Fruit fly (Drosophila melanogaster) whole organism, adult: Measurements from ENCODE around the gene PRL-1.

ENCODE experiments used
- CG11617 ChIP-seq: fragments of 200-800 bp; sonication (Bioruptor generic); optimal IDR thresholded peaks from 2 replicates; lab custom pipeline; 2017; ENCODE audit warnings: mild to moderate bottlenecking, missing biosample characterization, missing genetic modification reagents, missing genetic modification characterization
- CG12768 ChIP-seq: fragments of 200-800 bp; sonication (Bioruptor generic); optimal IDR thresholded peaks from 2 replicates; lab custom pipeline; 2017; ENCODE audit warnings: missing biosample characterization, missing genetic modification characterization, mild to moderate bottlenecking, moderate library complexity, missing genetic modification reagents
- CG14711 ChIP-seq: fragments of 200-800 bp; sonication (Bioruptor generic); optimal IDR thresholded peaks from 2 replicates; lab custom pipeline; 2018; ENCODE audit warnings: missing biosample characterization, mild to moderate bottlenecking, missing genetic modification characterization, moderate library complexity
- CG1620 ChIP-seq: fragments of 200-800 bp; sonication (Bioruptor generic); optimal IDR thresholded peaks from 2 replicates; lab custom pipeline; 2016; ENCODE audit warnings: missing biosample characterization, missing genetic modification characterization
- CG33017 ChIP-seq: fragments of 200-800 bp; sonication (Bioruptor generic); optimal IDR thresholded peaks from 2 replicates; lab custom pipeline; 2018; ENCODE audit warnings: missing biosample characterization, mild to moderate bottlenecking, missing genetic modification characterization, moderate library complexity
- CG5204 ChIP-seq: fragments of 200-800 bp; sonication (Bioruptor generic); optimal IDR thresholded peaks from 2 replicates; lab custom pipeline; 2016; ENCODE audit warnings: missing biosample characterization, missing genetic modification characterization
- CG7045 ChIP-seq: fragments of 200-800 bp; sonication (Bioruptor generic); optimal IDR thresholded peaks from 2 replicates; lab custom pipeline; 2017; ENCODE audit warnings: missing biosample characterization, mild to moderate bottlenecking, missing genetic modification characterization
- CG7101 ChIP-seq: fragments of 200-800 bp; sonication (Bioruptor generic); optimal IDR thresholded peaks from 2 replicates; lab custom pipeline; 2018; ENCODE audit warnings: missing biosample characterization, mild to moderate bottlenecking, missing genetic modification characterization, moderate library complexity
- Clk ChIP-seq: fragments of 200-800 bp; sonication (Bioruptor generic); optimal IDR thresholded peaks from 2 replicates; lab custom pipeline; 2017; ENCODE audit warnings: missing biosample characterization, missing genetic modification characterization
- Crg-1 ChIP-seq: fragments of 200-800 bp; sonication (Bioruptor generic); optimal IDR thresholded peaks from 2 replicates; lab custom pipeline; 2016; ENCODE audit warnings: missing biosample characterization, missing genetic modification characterization
- Hr96 ChIP-seq: fragments of 200-800 bp; sonication (Bioruptor generic); optimal IDR thresholded peaks from 2 replicates; lab custom pipeline; 2016; ENCODE audit warnings: missing biosample characterization, missing genetic modification characterization
- Mnt ChIP-seq: fragments of 200-800 bp; sonication (Bioruptor generic); optimal IDR thresholded peaks from 2 replicates; lab custom pipeline; 2016; ENCODE audit warnings: missing biosample characterization, mild to moderate bottlenecking, missing genetic modification characterization
- bab1 ChIP-seq: fragments of 200-800 bp; sonication (Bioruptor generic); optimal IDR thresholded peaks from 3 replicates; lab custom pipeline; 2019; ENCODE audit warnings: missing biosample characterization, mild to moderate bottlenecking, missing genetic modification characterization, moderate library complexity
- cic ChIP-seq: fragments of 200-800 bp; sonication (Bioruptor generic); optimal IDR thresholded peaks from 2 replicates; lab custom pipeline; 2017; ENCODE audit warnings: missing biosample characterization, mild to moderate bottlenecking, missing genetic modification characterization, moderate library complexity
- cnc ChIP-seq, 2 experiments: fragments of >200 bp; optimal IDR thresholded peaks; 2 replicates each; lab custom pipeline; 2017
- kay ChIP-seq: fragments of 200-800 bp; sonication (Bioruptor generic); peaks from one replicate; lab custom pipeline; 2016; ENCODE audit warnings: missing biosample characterization, missing genetic modification characterization, borderline replicate concordance
- ovo ChIP-seq: fragments of 200-800 bp; sonication (Bioruptor generic); optimal IDR thresholded peaks from 2 replicates; lab custom pipeline; 2016; ENCODE audit warnings: missing biosample characterization, missing genetic modification characterization
- pad ChIP-seq: fragments of 200-800 bp; sonication (Bioruptor generic); optimal IDR thresholded peaks from 3 replicates; lab custom pipeline; 2017; ENCODE audit warnings: missing biosample characterization, missing genetic modification characterization, mild to moderate bottlenecking, moderate library complexity, missing genetic modification reagents
- tj ChIP-seq: fragments of 200-800 bp; sonication (Bioruptor generic); optimal IDR thresholded peaks from 3 replicates; lab custom pipeline; 2017; ENCODE audit warnings: missing biosample characterization, mild to moderate bottlenecking, missing genetic modification characterization, moderate library complexity
- toe ChIP-seq: fragments of 200-800 bp; sonication (Bioruptor generic); optimal IDR thresholded peaks from 2 replicates; lab custom pipeline; 2016; ENCODE audit warnings: missing biosample characterization, missing genetic modification characterization

PRL-1 gene

DNA sequence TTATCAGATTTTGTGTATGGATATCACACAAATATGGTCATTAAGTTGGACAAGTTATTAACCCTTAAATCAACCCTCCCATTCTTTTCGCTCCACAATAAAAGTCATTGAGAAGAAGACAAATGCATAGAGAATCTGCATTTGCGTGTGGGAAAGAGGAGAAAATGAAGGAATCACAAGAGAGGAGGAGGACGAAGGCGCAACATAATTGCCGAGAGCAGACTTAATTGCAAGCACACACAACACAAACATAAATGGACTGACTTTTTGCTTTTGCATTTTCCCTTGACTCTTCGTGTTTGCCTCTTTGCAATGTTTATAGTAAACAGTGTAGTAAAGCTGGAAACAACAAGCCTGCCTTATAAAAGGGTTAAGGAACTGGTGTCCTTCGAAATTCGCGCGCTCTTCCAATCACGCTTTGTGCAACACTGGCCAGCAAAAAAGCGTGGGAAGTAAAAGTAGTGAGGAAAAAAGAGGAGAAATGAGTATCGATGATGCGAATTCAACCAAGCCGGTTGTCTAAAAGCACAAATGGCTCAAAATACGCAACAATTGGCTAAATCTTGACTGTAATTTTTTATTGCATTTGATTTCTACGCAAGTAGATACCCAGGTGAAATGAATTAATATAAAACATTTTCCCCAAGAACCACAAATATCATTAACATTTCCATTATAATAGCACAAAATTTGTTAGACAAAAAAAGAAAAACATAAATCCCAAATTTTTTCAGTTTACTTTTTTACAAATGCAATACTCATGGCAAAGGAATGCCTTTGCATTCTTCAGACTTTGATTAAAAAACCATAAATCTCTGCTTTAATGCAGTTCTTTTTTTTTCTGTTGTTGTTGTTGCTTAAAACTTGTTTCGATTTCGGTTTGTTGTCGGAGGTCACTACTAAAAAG, 10.0 kb upstream of the PRL-1 start:
- TF ChIP-seq CG33017 (tag; lab: Kevin White, UChicago) (no peak), CG5204 (GFP tag; lab: Kevin White, UChicago) (no peak), cnc (optimal IDR thresholded peaks at IDR 0.05; lab: Kevin White, UChicago) (no peak), bab1 (no peak), CG7045 (GFP tag; lab: Kevin White, UChicago) (no peak), ovo (GFP tag; lab: Kevin White, UChicago) (no peak), Crg-1 (GFP tag; lab: Kevin White, UChicago) (no peak), Clk (GFP tag; lab: Kevin White, UChicago) (no peak)

DNA sequence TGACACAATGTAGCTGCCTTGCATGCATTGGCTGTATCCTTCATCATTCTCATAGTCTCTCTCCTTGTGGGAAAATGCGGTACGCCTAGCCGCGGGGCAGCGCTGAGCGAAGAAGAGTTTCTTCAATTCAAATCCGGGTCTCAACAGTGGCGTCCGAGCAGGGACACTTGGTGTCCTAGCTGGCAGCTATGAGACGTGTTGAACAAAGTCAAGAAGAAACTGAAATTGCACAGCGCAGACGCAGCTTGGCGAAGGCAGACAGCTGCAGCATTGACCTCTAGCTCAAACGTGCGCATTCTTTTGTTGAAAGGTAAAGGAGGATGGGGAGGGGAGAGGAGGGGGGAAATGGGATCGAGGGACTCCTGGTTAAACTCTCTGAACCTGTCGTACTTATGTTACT, 6.3 kb upstream of the PRL-1 start:
- TF ChIP-seq CG1620 (GFP tag; lab: Kevin White, UChicago), result no peak
- no peak for TF ChIP-seq CG12768 (GFP tag; lab: Kevin White, UChicago)
- no peak for TF ChIP-seq ovo (GFP tag; lab: Kevin White, UChicago)
- no peak for TF ChIP-seq CG11617 (GFP tag; lab: Kevin White, UChicago)
- TF ChIP-seq Crg-1 (GFP tag; lab: Kevin White, UChicago), result no peak
- no peak for TF ChIP-seq CG14711 (tag; lab: Kevin White, UChicago)
- TF ChIP-seq Clk (GFP tag; lab: Kevin White, UChicago), result no peak
- no peak for TF ChIP-seq toe (GFP tag; lab: Kevin White, UChicago)
- no peak for TF ChIP-seq Hr96 (GFP tag; lab: Kevin White, UChicago)

DNA sequence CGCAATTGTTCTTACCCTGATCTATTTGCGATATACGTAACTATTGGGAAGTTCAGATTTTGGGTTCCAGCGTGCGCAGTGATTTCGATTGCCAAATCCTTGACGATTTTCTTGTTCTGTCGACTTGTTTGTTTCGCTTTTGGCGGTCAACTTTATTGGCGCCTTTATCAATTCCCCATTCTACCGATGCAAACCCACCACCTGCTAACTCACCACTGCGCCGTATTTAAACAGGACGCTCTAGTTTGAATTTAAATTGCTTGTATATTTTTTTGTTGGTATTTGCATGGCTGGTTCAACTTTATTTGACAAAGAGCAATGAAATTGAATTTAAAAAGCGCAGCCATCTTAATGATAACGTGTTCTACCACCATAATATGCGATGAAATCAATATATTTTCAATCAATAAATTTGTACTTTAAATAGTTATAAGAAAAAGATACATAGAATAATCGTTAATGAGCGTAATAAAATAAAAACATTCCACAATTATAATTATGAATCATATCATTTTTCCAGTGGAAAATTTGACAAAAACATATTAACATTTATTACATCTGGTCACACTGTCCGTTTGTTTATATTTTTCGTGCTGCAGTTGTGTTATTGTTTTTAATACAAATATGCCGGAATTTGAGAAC, 4.3 kb upstream of the PRL-1 start, which contains the start of the genes twe and CG4935:
Gene twe (minus strand): TSS at position 302 of the 642 bp plus-strand sequence.
Gene CG4935 (plus strand): TSS at position 566 of the 642 bp plus-strand sequence.
- TF ChIP-seq ovo (GFP tag; lab: Kevin White, UChicago) (no peak), bab1 (peak; percentile 32)

DNA sequence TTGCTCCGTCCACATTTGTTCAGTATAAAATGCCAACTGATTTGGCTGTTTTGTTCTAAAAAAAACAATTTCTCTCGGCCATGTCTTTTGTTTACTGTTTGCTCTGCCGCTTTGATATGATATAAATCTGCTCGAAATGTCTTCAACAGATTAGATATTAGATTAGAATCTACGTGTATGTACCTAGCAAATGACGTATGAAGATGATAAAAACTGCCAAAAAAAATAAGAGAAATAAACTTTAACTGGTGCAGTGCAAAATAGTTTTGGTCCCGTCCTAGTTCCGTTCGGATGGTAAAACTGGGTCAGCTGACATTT, 1.3 kb downstream of the PRL-1 start:
- no peak for TF ChIP-seq Crg-1 (GFP tag; lab: Kevin White, UChicago)
- no peak for TF ChIP-seq toe (GFP tag; lab: Kevin White, UChicago)
- TF ChIP-seq Hr96 (GFP tag; lab: Kevin White, UChicago), result no peak
- TF ChIP-seq CG7101 (tag; lab: Kevin White, UChicago), result no peak
- no peak for TF ChIP-seq pad
- no peak for TF ChIP-seq CG12768 (GFP tag; lab: Kevin White, UChicago)
- TF ChIP-seq Mnt (GFP tag; lab: Kevin White, UChicago), result peak; percentile 1
- TF ChIP-seq cic (GFP tag; lab: Kevin White, UChicago), result no peak
- TF ChIP-seq CG5204 (GFP tag; lab: Kevin White, UChicago), result no peak
- no peak for TF ChIP-seq tj (GFP tag; lab: Kevin White, UChicago)
- TF ChIP-seq kay (GFP tag; lab: Kevin White, UChicago), result peak; percentile 67
- no peak for TF ChIP-seq cnc (optimal IDR thresholded peaks at IDR 0.05; lab: Kevin White, UChicago)
- TF ChIP-seq CG11617 (GFP tag; lab: Kevin White, UChicago), result no peak
- TF ChIP-seq CG1620 (GFP tag; lab: Kevin White, UChicago), result no peak
- TF ChIP-seq Clk (GFP tag; lab: Kevin White, UChicago), result no peak

DNA sequence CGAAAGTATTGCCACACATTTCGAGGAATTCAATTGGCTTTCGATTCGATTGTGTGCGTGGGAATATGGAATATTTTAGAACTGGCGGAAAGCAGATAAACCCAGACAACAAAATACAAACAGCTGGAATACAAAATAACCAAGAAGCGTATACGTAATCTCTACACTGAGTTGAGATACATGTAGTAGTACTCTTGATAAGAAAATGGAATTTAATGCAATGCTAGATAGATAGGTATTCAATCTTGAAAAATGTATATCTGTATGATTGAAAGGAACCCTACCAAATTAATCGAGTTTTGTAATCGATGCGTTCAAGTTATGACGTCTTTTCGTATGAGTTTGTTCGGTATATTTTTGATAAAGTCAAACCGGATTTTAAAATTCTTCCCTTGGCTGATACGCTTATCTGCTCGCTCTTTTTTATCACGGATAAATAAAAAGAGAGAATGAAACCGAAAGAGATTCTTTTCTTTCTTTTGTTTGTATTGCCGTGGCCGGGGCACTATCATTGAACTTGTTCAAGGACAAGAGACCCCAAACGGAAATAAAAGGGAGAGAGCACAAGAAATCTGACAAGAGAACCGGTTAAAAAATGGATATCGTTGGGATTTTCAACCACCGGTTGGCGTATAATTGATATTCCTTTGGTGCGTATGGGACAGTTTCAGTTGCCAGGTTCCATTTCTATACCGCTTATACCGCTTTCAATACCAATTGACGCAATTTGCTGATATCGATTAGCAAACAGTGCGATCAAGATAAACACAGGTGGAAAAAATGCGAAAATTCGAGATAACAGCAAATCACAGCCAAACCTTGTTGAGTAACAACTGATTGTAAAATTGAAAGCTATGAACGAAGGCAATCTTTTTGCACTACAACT, 1.9 kb downstream of the PRL-1 start:
- TF ChIP-seq kay (GFP tag; lab: Kevin White, UChicago), result peak; percentile 52
- TF ChIP-seq cic (GFP tag; lab: Kevin White, UChicago), result peak; percentile 13
- TF ChIP-seq CG12768 (GFP tag; lab: Kevin White, UChicago), result no peak

DNA sequence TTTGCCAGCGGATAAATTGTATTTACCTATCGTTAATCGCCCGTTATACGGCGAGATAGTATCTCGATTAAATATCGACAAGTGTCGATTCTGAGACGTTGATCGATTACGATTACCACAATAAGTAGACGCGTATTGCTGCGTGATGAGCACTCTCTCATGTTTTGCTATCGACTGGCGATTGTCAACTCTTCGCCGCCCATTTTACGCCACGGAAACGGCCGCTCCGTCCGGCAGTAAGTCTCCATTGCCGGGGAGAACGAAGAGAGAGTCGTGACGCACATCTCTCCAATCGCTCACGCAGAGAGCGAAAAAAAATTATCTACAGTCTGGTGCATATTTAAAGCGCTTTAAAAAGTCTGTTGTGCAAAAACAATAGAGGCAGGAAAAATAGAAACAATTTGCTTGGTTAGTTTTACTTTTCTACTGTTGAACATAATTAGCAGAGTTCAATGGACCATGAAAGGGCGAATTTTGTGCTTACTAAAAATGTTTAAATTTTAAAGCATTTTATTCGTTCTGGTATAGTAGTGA, 5.7 kb downstream of the PRL-1 start, which contains the start of gene CG46309:
Gene CG46309 (minus strand): TSS at position 191 of the 534 bp plus-strand sequence.
- TF ChIP-seq kay (GFP tag; lab: Kevin White, UChicago) (peak; percentile 9), ovo (GFP tag; lab: Kevin White, UChicago) (peak; percentile 10), tj (GFP tag; lab: Kevin White, UChicago) (no peak), CG14711 (tag; lab: Kevin White, UChicago) (no peak), CG1620 (GFP tag; lab: Kevin White, UChicago) (no peak), Crg-1 (GFP tag; lab: Kevin White, UChicago) (peak; percentile 11), pad (no peak), Mnt (GFP tag; lab: Kevin White, UChicago) (peak; percentile 43), cic (GFP tag; lab: Kevin White, UChicago) (peak; percentile 61), CG11617 (GFP tag; lab: Kevin White, UChicago) (peak; percentile 9), toe (GFP tag; lab: Kevin White, UChicago) (peak; percentile 3), Clk (GFP tag; lab: Kevin White, UChicago) (no peak), CG5204 (GFP tag; lab: Kevin White, UChicago) (peak; percentile 30), Hr96 (GFP tag; lab: Kevin White, UChicago) (no peak), bab1 (peak; percentile 47), CG7045 (GFP tag; lab: Kevin White, UChicago) (peak; percentile 45), CG33017 (tag; lab: Kevin White, UChicago) (peak; percentile 66), cnc (optimal IDR thresholded peaks at IDR 0.05; lab: Kevin White, UChicago) (no peak), CG7101 (tag; lab: Kevin White, UChicago) (peak; percentile 16), CG12768 (GFP tag; lab: Kevin White, UChicago) (peak; percentile 55)
